Fruit fly (Drosophila melanogaster) whole organism, embryonic: ENCODE measurements around the gene RhoBTB.
A peak's percentile ranks its signal among the peaks of the same experiment; 100 is the strongest.

Source experiments
- CG10209 ChIP-seq: fragments of 200-800 bp; sonication (Bioruptor generic); optimal IDR thresholded peaks from 3 replicates; lab custom pipeline; 2017; ENCODE audit warnings: missing biosample characterization, mild to moderate bottlenecking, missing genetic modification characterization, missing genetic modification reagents
- CG11247 ChIP-seq: fragments of 200-800 bp; sonication (Bioruptor generic); IDR thresholded peaks from 2 replicates; pipeline ENCODE4 v1.3.6; 2022; ENCODE audit warnings: missing biosample characterization, missing genetic modification characterization
- CG11504 ChIP-seq: fragments of 200-800 bp; sonication (Bioruptor generic); optimal IDR thresholded peaks from 3 replicates; lab custom pipeline; 2019; ENCODE audit warnings: missing biosample characterization, mild to moderate bottlenecking, missing genetic modification characterization, moderate library complexity
- CG12219 ChIP-seq: fragments of 200-800 bp; sonication (Bioruptor generic); optimal IDR thresholded peaks from 3 replicates; lab custom pipeline; 2018; ENCODE audit warnings: missing biosample characterization, mild to moderate bottlenecking, missing genetic modification characterization
- CG12236 ChIP-seq: fragments of 200-800 bp; sonication (Bioruptor generic); optimal IDR thresholded peaks from 2 replicates; lab custom pipeline; 2016; ENCODE audit warnings: missing biosample characterization, missing genetic modification characterization
- CG12769 ChIP-seq: fragments of 200-800 bp; sonication (Bioruptor generic); optimal IDR thresholded peaks from 2 replicates; lab custom pipeline; 2019; ENCODE audit warnings: missing biosample characterization, mild to moderate bottlenecking, missing genetic modification characterization, moderate library complexity
- CG14441 ChIP-seq: fragments of 200-800 bp; sonication (Bioruptor generic); IDR thresholded peaks from 2 replicates; pipeline ENCODE4 v1.3.6; 2022; ENCODE audit warnings: missing biosample characterization, missing genetic modification characterization
- CG15073 ChIP-seq: fragments of 200-800 bp; sonication (Bioruptor generic); optimal IDR thresholded peaks from 2 replicates; lab custom pipeline; 2016; ENCODE audit warnings: missing biosample characterization, missing genetic modification characterization
- CG15514 ChIP-seq: fragments of 200-800 bp; sonication (Bioruptor generic); optimal IDR thresholded peaks from 3 replicates; lab custom pipeline; 2017; ENCODE audit warnings: missing biosample characterization, missing genetic modification characterization, mild to moderate bottlenecking, moderate library complexity, missing genetic modification reagents
- CG1603 ChIP-seq: fragments of 200-800 bp; sonication (Bioruptor generic); optimal IDR thresholded peaks from 2 replicates; lab custom pipeline; 2019; ENCODE audit warnings: missing biosample characterization, mild to moderate bottlenecking, missing genetic modification characterization, moderate library complexity
- CG16815 ChIP-seq: fragments of 200-800 bp; sonication (Bioruptor generic); optimal IDR thresholded peaks from 3 replicates; lab custom pipeline; 2017; ENCODE audit warnings: missing biosample characterization, mild to moderate bottlenecking, missing genetic modification characterization
- CG17361 ChIP-seq: fragments of 200-800 bp; sonication (Bioruptor generic); IDR thresholded peaks from 3 replicates; pipeline ENCODE4 v1.3.6; 2022; ENCODE audit warnings: missing biosample characterization, missing genetic modification characterization
- CG33557 ChIP-seq: fragments of 200-800 bp; sonication (Bioruptor generic); optimal IDR thresholded peaks from 2 replicates; lab custom pipeline; 2019; ENCODE audit warnings: missing biosample characterization, mild to moderate bottlenecking, missing genetic modification characterization, moderate library complexity
- CG43689 ChIP-seq: fragments of 200-800 bp; sonication (Bioruptor generic); IDR thresholded peaks from 2 replicates; pipeline ENCODE4 v1.3.6; 2022; ENCODE audit warnings: missing biosample characterization, missing genetic modification characterization
- CG5180 ChIP-seq: fragments of 200-800 bp; sonication (Bioruptor generic); optimal IDR thresholded peaks from 3 replicates; lab custom pipeline; 2017; ENCODE audit warnings: missing biosample characterization, missing genetic modification characterization, mild to moderate bottlenecking, moderate library complexity, missing genetic modification reagents
- CG7357 ChIP-seq: fragments of 200-800 bp; sonication (Bioruptor generic); IDR thresholded peaks from 3 replicates; pipeline ENCODE4 v1.3.6; 2022; ENCODE audit warnings: missing biosample characterization, missing genetic modification characterization
- CG7745 ChIP-seq: fragments of 200-800 bp; sonication (Bioruptor generic); optimal IDR thresholded peaks from 2 replicates; lab custom pipeline; 2018; ENCODE audit warnings: missing biosample characterization, mild to moderate bottlenecking, missing genetic modification characterization, moderate library complexity
- CG8089 ChIP-seq: fragments of 200-800 bp; sonication (Bioruptor generic); optimal IDR thresholded peaks from 3 replicates; lab custom pipeline; 2016; ENCODE audit warnings: missing biosample characterization, missing genetic modification characterization
- CG8924 ChIP-seq: fragments of 200-800 bp; optimal IDR thresholded peaks from 3 replicates; lab custom pipeline; 2019; ENCODE audit warnings: missing biosample characterization, mild to moderate bottlenecking, missing genetic modification characterization, moderate library complexity
- Dbx ChIP-seq: fragments of 200-800 bp; sonication (Bioruptor generic); IDR thresholded peaks from 3 replicates; pipeline ENCODE4 v1.3.6; 2022; ENCODE audit warnings: missing biosample characterization, missing genetic modification characterization
- Dll ChIP-seq: fragments of 200-800 bp; sonication (Bioruptor generic); IDR thresholded peaks from 4 replicates; pipeline ENCODE4 v1.3.6; 2022; ENCODE audit warnings: missing biosample characterization, missing genetic modification characterization; ENCODE audit not compliant: partially characterized antibody
- Fer3 ChIP-seq: fragments of 200-800 bp; sonication (Bioruptor generic); optimal IDR thresholded peaks from 2 replicates; lab custom pipeline; 2018; ENCODE audit warnings: missing biosample characterization, mild to moderate bottlenecking, missing genetic modification characterization, moderate library complexity
- Hr51 ChIP-seq, 2 experiments: fragments of 200-800 bp; sonication (Bioruptor generic); optimal IDR thresholded peaks; 2 replicates in 1 of 2; 3 replicates in 1 of 2; lab custom pipeline; 2016 to 2018; ENCODE audit warnings: missing biosample characterization in 2 of 2, missing genetic modification characterization in 2 of 2, mild to moderate bottlenecking in 1 of 2, moderate library complexity in 1 of 2
- Mad ChIP-seq: fragments of 200-800 bp; sonication (Bioruptor generic); optimal IDR thresholded peaks from 2 replicates; lab custom pipeline; 2016; ENCODE audit warnings: missing biosample characterization, missing genetic modification characterization
- Oaz ChIP-seq: fragments of 200-800 bp; sonication (Bioruptor generic); IDR thresholded peaks from 2 replicates; pipeline ENCODE4 v1.3.6; 2022; ENCODE audit warnings: missing biosample characterization, missing genetic modification characterization
- Ravus ChIP-seq: fragments of 200-800 bp; sonication (Bioruptor generic); IDR thresholded peaks from 2 replicates; pipeline ENCODE4 v1.3.6; 2022; ENCODE audit warnings: missing biosample characterization, missing genetic modification characterization
- Sox100B ChIP-seq: fragments of 200-800 bp; sonication (Bioruptor generic); optimal IDR thresholded peaks from 3 replicates; lab custom pipeline; 2018; ENCODE audit warnings: missing biosample characterization, mild to moderate bottlenecking, missing genetic modification characterization
- Xbp1 ChIP-seq: fragments of 200-800 bp; sonication (Bioruptor generic); optimal IDR thresholded peaks from 3 replicates; lab custom pipeline; 2016; ENCODE audit warnings: missing biosample characterization, mild to moderate bottlenecking, missing genetic modification characterization
- ab ChIP-seq: fragments of 200-800 bp; sonication (Bioruptor generic); optimal IDR thresholded peaks from 2 replicates; lab custom pipeline; 2016; ENCODE audit warnings: missing biosample characterization, missing genetic modification characterization
- aop ChIP-seq: fragments of 200-800 bp; sonication (Bioruptor generic); IDR thresholded peaks from 2 replicates; pipeline ENCODE4 v1.3.6; 2022; ENCODE audit warnings: missing biosample characterization, missing genetic modification characterization
- ase ChIP-seq: fragments of 200-800 bp; sonication (Bioruptor generic); IDR thresholded peaks from 3 replicates; pipeline ENCODE4 v1.3.6; 2022; ENCODE audit warnings: missing biosample characterization, missing genetic modification characterization
- cad ChIP-seq: fragments of >200 bp; optimal IDR thresholded peaks from 2 replicates; lab custom pipeline; 2017; ENCODE audit warnings: missing biosample characterization, missing genetic modification characterization
- chinmo ChIP-seq: fragments of 200-800 bp; sonication (Bioruptor generic); IDR thresholded peaks from 4 replicates; pipeline ENCODE4 v1.3.6; 2022; ENCODE audit warnings: missing biosample characterization, missing genetic modification characterization; ENCODE audit not compliant: partially characterized antibody
- corto ChIP-seq: fragments of 200-800 bp; sonication (Bioruptor generic); optimal IDR thresholded peaks from 2 replicates; lab custom pipeline; 2016; ENCODE audit warnings: missing biosample characterization, mild to moderate bottlenecking, missing genetic modification characterization, moderate library complexity
- ems ChIP-seq: fragments of 200-800 bp; sonication (Bioruptor generic); optimal IDR thresholded peaks from 3 replicates; lab custom pipeline; 2016; ENCODE audit warnings: missing biosample characterization, missing genetic modification characterization
- exex ChIP-seq: fragments of 200-800 bp; sonication (Bioruptor generic); optimal IDR thresholded peaks from 4 replicates; lab custom pipeline; 2018; ENCODE audit warnings: missing biosample characterization, mild to moderate bottlenecking, missing genetic modification characterization, moderate library complexity
- gem ChIP-seq: fragments of 200-800 bp; sonication (Bioruptor generic); optimal IDR thresholded peaks from 2 replicates; lab custom pipeline; 2019; ENCODE audit warnings: missing biosample characterization, mild to moderate bottlenecking, missing genetic modification characterization, moderate library complexity
- hth ChIP-seq: fragments of >200 bp; optimal IDR thresholded peaks from 2 replicates; lab custom pipeline; 2017; ENCODE audit warnings: inconsistent platforms
- ind ChIP-seq: fragments of 200-800 bp; sonication (Bioruptor generic); optimal IDR thresholded peaks from 3 replicates; lab custom pipeline; 2016; ENCODE audit warnings: missing biosample characterization, missing genetic modification characterization
- jigr1 ChIP-seq: fragments of 200-800 bp; sonication (Bioruptor generic); IDR thresholded peaks from 3 replicates; pipeline ENCODE4 v1.3.6; 2022; ENCODE audit warnings: missing biosample characterization, missing genetic modification characterization
- ken ChIP-seq: fragments of 200-800 bp; sonication (Bioruptor generic); IDR thresholded peaks from 3 replicates; pipeline ENCODE4 v1.3.6; 2022; ENCODE audit warnings: missing biosample characterization, missing genetic modification characterization
- lmd ChIP-seq: fragments of 200-800 bp; sonication (Bioruptor generic); IDR thresholded peaks from 2 replicates; pipeline ENCODE4 v1.3.6; 2022; ENCODE audit warnings: missing biosample characterization, missing genetic modification characterization
- lola ChIP-seq, 3 experiments: fragments of >200 bp in 2 of 3; fragments of 200-800 bp in 1 of 3; sonication (Bioruptor generic) in 1 of 3; optimal IDR thresholded peaks; 2 replicates each; lab custom pipeline; 2017 to 2019; ENCODE audit warnings: missing biosample characterization in 3 of 3, missing genetic modification characterization in 3 of 3, mild to moderate bottlenecking in 1 of 3, moderate library complexity in 1 of 3
- repo ChIP-seq: fragments of 200-800 bp; sonication (Bioruptor generic); optimal IDR thresholded peaks from 2 replicates; lab custom pipeline; 2016; ENCODE audit warnings: missing biosample characterization, missing genetic modification characterization
- schlank ChIP-seq: fragments of 200-800 bp; sonication (Bioruptor generic); optimal IDR thresholded peaks from 2 replicates; lab custom pipeline; 2018; ENCODE audit warnings: missing biosample characterization, mild to moderate bottlenecking, missing genetic modification characterization
- sob ChIP-seq: fragments of 200-800 bp; sonication (Bioruptor generic); IDR thresholded peaks from 2 replicates; pipeline ENCODE4 v1.3.6; 2022; ENCODE audit warnings: missing biosample characterization, missing genetic modification characterization
- sug ChIP-seq: fragments of 200-800 bp; optimal IDR thresholded peaks from 2 replicates; lab custom pipeline; 2019; ENCODE audit warnings: missing biosample characterization, mild to moderate bottlenecking, missing genetic modification characterization, moderate library complexity
- tna ChIP-seq: fragments of 200-800 bp; sonication (Bioruptor generic); IDR thresholded peaks from 2 replicates; pipeline ENCODE4 v1.3.6; 2022; ENCODE audit warnings: missing biosample characterization, missing genetic modification characterization; ENCODE audit not compliant: partially characterized antibody
- trh ChIP-seq: fragments of 200-800 bp; sonication (Bioruptor generic); optimal IDR thresholded peaks from 2 replicates; lab custom pipeline; 2016; ENCODE audit warnings: missing biosample characterization, missing genetic modification characterization

Gene RhoBTB

dm6 chr3L:20405971-20406948 lies 30.2 kb downstream of the RhoBTB start (continued):
- TF ChIP-seq corto (GFP tag; lab: Kevin White, UChicago) (no peak), CG7745 (tag; lab: Kevin White, UChicago) (peak; percentile 88), sob (GFP tag; lab: Robert Waterston, UW) (no peak), CG15514 (peak; percentile 27), CG12219 (GFP tag; lab: Kevin White, UChicago) (peak; percentile 37), CG1603 (tag; lab: Kevin White, UChicago) (peak; percentile 9), Xbp1 (GFP tag; lab: Kevin White, UChicago) (no peak), CG10209 (no peak), tna (no peak), ken (GFP tag; lab: Robert Waterston, UW) (no peak), CG8924 (tag; lab: Kevin White, UChicago) (peak; percentile 18), lola (GFP tag; optimal IDR thresholded peaks at IDR 0.05; lab: Kevin White, UChicago) (peak in 1 of 3 experiments; percentile 64), ind (no peak), CG12236 (GFP tag; lab: Kevin White, UChicago) (no peak), Mad (no peak), Dll (no peak), aop (GFP tag; lab: Robert Waterston, UW) (no peak), gem (tag; lab: Kevin White, UChicago) (peak; percentile 30), CG43689 (GFP tag; lab: Robert Waterston, UW) (no peak), chinmo (no peak), lmd (GFP tag; lab: Robert Waterston, UW) (no peak), ems (GFP tag; lab: Kevin White, UChicago) (no peak), Hr51 (GFP tag; optimal IDR thresholded peaks at IDR 0.05; lab: Kevin White, UChicago) (peak in 1 of 2 experiments; percentile 8), Oaz (GFP tag; lab: Robert Waterston, UW) (no peak), CG33557 (GFP tag; lab: Kevin White, UChicago) (no peak), Fer3 (tag; lab: Kevin White, UChicago) (peak; percentile 24), ase (GFP tag; lab: Robert Waterston, UW) (no peak), CG11504 (tag; lab: Kevin White, UChicago) (peak; percentile 3), Dbx (GFP tag; lab: Robert Waterston, UW) (no peak), Sox100B (peak; percentile 29), cad (GFP tag; lab: Kevin White, UChicago) (no peak), CG17361 (GFP tag; lab: Robert Waterston, UW) (no peak), CG8089 (no peak), CG5180 (GFP tag; lab: Kevin White, UChicago) (peak; percentile 5), repo (no peak), ab (GFP tag; lab: Kevin White, UChicago) (no peak), CG12769 (tag; lab: Kevin White, UChicago) (peak; percentile 3), sug (tag; lab: Kevin White, UChicago) (peak; percentile 18), CG11247 (no peak), CG16815 (GFP tag; lab: Kevin White, UChicago) (no peak), schlank (peak; percentile 36), jigr1 (GFP tag; lab: Robert Waterston, UW) (no peak), exex (tag; lab: Kevin White, UChicago) (peak; percentile 28), CG15073 (GFP tag; lab: Kevin White, UChicago) (no peak), CG7357 (no peak), hth (lab: Kevin White, UChicago) (no peak), trh (no peak), Ravus (no peak), CG14441 (GFP tag; lab: Robert Waterston, UW) (no peak)
